Worm (Caenorhabditis elegans) whole organism, young adult: ENCODE results near the gene chc-1.

Experiments
- F37B4.10 ChIP-seq: fragments of 200-800 bp; sonication (Bioruptor generic); IDR thresholded peaks from 2 replicates; pipeline ENCODE4 v1.3.6; 2022; ENCODE audit warnings: missing genetic modification characterization, missing compliant biosample characterization
- Y79H2A.3 ChIP-seq: fragments of 200-800 bp; sonication (Bioruptor generic); conservative IDR thresholded peaks from 2 replicates; pipeline ENCODE4 v1.3.6; 2022; ENCODE audit warnings: missing genetic modification reagents, missing genetic modification characterization, missing compliant biosample characterization
- aptf-3 ChIP-seq: fragments of 200-800 bp; sonication (Bioruptor generic); IDR thresholded peaks from 2 replicates; pipeline ENCODE4 v1.3.6; 2022; ENCODE audit warnings: missing genetic modification characterization, missing compliant biosample characterization
- attf-5 ChIP-seq: fragments of 200-800 bp; sonication (Bioruptor generic); optimal IDR thresholded peaks from 2 replicates; lab custom pipeline; 2018; ENCODE audit warnings: mild to moderate bottlenecking, missing genetic modification characterization, missing compliant biosample characterization
- lag-1 ChIP-seq: fragments of 200-800 bp; sonication (Bioruptor generic); IDR thresholded peaks from 2 replicates; pipeline ENCODE4 v1.3.6; 2022; ENCODE audit warnings: missing genetic modification reagents, missing genetic modification characterization, missing compliant biosample characterization
- let-607 ChIP-seq, 2 experiments: fragments of 200-800 bp in 1 of 2; sonication (Bioruptor generic) in 1 of 2; sonication (generic microtip) in 1 of 2; optimal IDR thresholded peaks; 2 replicates each; lab custom pipeline; 2016 to 2018; ENCODE audit warnings: mild to moderate bottlenecking in 2 of 2, missing compliant biosample characterization in 2 of 2, missing genetic modification characterization in 2 of 2, moderate library complexity in 2 of 2, missing genotype in 1 of 2
- madf-3 ChIP-seq: fragments of 200-800 bp; sonication (Bioruptor generic); IDR thresholded peaks from 2 replicates; pipeline ENCODE4 v1.3.6; 2022; ENCODE audit warnings: missing genetic modification reagents, missing genetic modification characterization, missing compliant biosample characterization
- rcor-1 ChIP-seq: fragments of 200-800 bp; sonication (Bioruptor generic); IDR thresholded peaks from 2 replicates; pipeline ENCODE4 v1.3.6; 2022; ENCODE audit warnings: missing genetic modification reagents, missing genetic modification characterization, missing compliant biosample characterization
- tbx-9 ChIP-seq: sonication (generic microtip); optimal IDR thresholded peaks from 2 replicates; lab custom pipeline; 2016; ENCODE audit warnings: borderline replicate concordance, missing genetic modification characterization, inconsistent platforms, missing compliant biosample characterization
- unc-62 ChIP-seq: fragments of 150-350 bp; optimal IDR thresholded peaks from 2 replicates; lab custom pipeline; 2014; ENCODE audit warnings: missing biosample characterization, missing genetic modification reagents, missing genetic modification characterization

ce11 chrIII:10194569-10194968 lies 9.1 kb upstream of the chc-1 start:
- TF ChIP-seq tbx-9 (tag; lab: Kevin White, UChicago) (no peak), let-607 (tag; optimal IDR thresholded peaks at IDR 0.05; lab: Kevin White, UChicago) (no peak), unc-62 (GFP tag; lab: Kevin White, UChicago) (no peak), rcor-1 (GFP tag; lab: Robert Waterston, UW) (no peak), lag-1 (GFP tag; lab: Robert Waterston, UW) (no peak), attf-5 (no peak), aptf-3 (GFP tag; lab: Robert Waterston, UW) (no peak), madf-3 (GFP tag; lab: Robert Waterston, UW) (no peak), Y79H2A.3 (GFP tag; lab: Robert Waterston, UW) (no peak), F37B4.10 (GFP tag; lab: Robert Waterston, UW) (no peak)
